Fruit fly (Drosophila melanogaster): Measurements from ENCODE around the gene Obp69a.

dm6 chr3L:12407779-12408178 is 11.8 kb downstream of the Obp69a start:
- TF ChIP-seq cic (GFP tag; optimal IDR thresholded peaks at IDR 0.05) (no peak), tj (GFP tag; optimal IDR thresholded peaks at IDR 0.05) (no peak), ovo (GFP tag; optimal IDR thresholded peaks at IDR 0.05) (no peak)
